Fruit fly (Drosophila melanogaster) whole organism, embryonic: ENCODE measurements around the gene Acf.
A peak's percentile ranks its signal among the peaks of the same experiment; 100 is the strongest.

Experiments
- BEAF-32 ChIP-seq: fragments of 200-800 bp; sonication (Bioruptor generic); optimal IDR thresholded peaks from 3 replicates; lab custom pipeline; 2017; ENCODE audit warnings: missing biosample characterization, missing genetic modification characterization, mild to moderate bottlenecking, moderate library complexity, missing genetic modification reagents
- CG10462 ChIP-seq: fragments of 200-800 bp; sonication (Bioruptor generic); optimal IDR thresholded peaks from 2 replicates; lab custom pipeline; 2016; ENCODE audit warnings: missing biosample characterization, missing genetic modification characterization
- CG11695 ChIP-seq: fragments of 200-800 bp; sonication (Bioruptor generic); IDR thresholded peaks from 3 replicates; pipeline ENCODE4 v1.3.6; 2022; ENCODE audit warnings: missing biosample characterization, missing genetic modification characterization
- CG13123 ChIP-seq: fragments of 200-800 bp; sonication (Bioruptor generic); optimal IDR thresholded peaks from 2 replicates; lab custom pipeline; 2016; ENCODE audit warnings: missing biosample characterization, missing genetic modification characterization
- CG13775 ChIP-seq: fragments of 200-800 bp; sonication (Bioruptor generic); optimal IDR thresholded peaks from 3 replicates; lab custom pipeline; 2017; ENCODE audit warnings: missing biosample characterization, mild to moderate bottlenecking, missing genetic modification characterization
- CG15269 ChIP-seq: fragments of 200-800 bp; sonication (Bioruptor generic); optimal IDR thresholded peaks from 2 replicates; lab custom pipeline; 2018; ENCODE audit warnings: missing biosample characterization, mild to moderate bottlenecking, missing genetic modification characterization, moderate library complexity
- CG16779 ChIP-seq: fragments of 200-800 bp; sonication (Bioruptor generic); IDR thresholded peaks from 2 replicates; pipeline ENCODE4 v1.3.6; 2022; ENCODE audit warnings: missing biosample characterization, missing genetic modification characterization
- CG17568 ChIP-seq: fragments of 200-800 bp; sonication (Bioruptor generic); optimal IDR thresholded peaks from 2 replicates; lab custom pipeline; 2018; ENCODE audit warnings: missing biosample characterization, mild to moderate bottlenecking, missing genetic modification characterization, moderate library complexity
- CG18262 ChIP-seq: fragments of 200-800 bp; optimal IDR thresholded peaks from 3 replicates; lab custom pipeline; 2019; ENCODE audit warnings: missing biosample characterization, mild to moderate bottlenecking, missing genetic modification characterization, moderate library complexity
- CG2116 ChIP-seq: fragments of 200-800 bp; sonication (Bioruptor generic); optimal IDR thresholded peaks from 3 replicates; lab custom pipeline; 2018; ENCODE audit warnings: missing biosample characterization, mild to moderate bottlenecking, missing genetic modification characterization
- CG30431 ChIP-seq: fragments of 200-800 bp; sonication (Bioruptor generic); optimal IDR thresholded peaks from 2 replicates; lab custom pipeline; 2017; ENCODE audit warnings: missing biosample characterization, missing genetic modification characterization
- CG3065 ChIP-seq: fragments of 200-800 bp; sonication (Bioruptor generic); optimal IDR thresholded peaks from 2 replicates; lab custom pipeline; 2016; ENCODE audit warnings: missing biosample characterization, missing genetic modification characterization
- CG31224 ChIP-seq: fragments of 200-800 bp; sonication (Bioruptor generic); IDR thresholded peaks from 2 replicates; pipeline ENCODE4 v1.3.6; 2022; ENCODE audit warnings: missing biosample characterization, missing genetic modification characterization
- CG3163 ChIP-seq: fragments of 200-800 bp; sonication (Bioruptor generic); optimal IDR thresholded peaks from 3 replicates; lab custom pipeline; 2016; ENCODE audit warnings: missing biosample characterization, missing genetic modification characterization
- CG4424 ChIP-seq: fragments of 200-800 bp; sonication (Bioruptor generic); optimal IDR thresholded peaks from 3 replicates; lab custom pipeline; 2016; ENCODE audit warnings: missing biosample characterization, missing genetic modification characterization
- CG4707 ChIP-seq: fragments of 200-800 bp; sonication (Bioruptor generic); optimal IDR thresholded peaks from 2 replicates; lab custom pipeline; 2018; ENCODE audit warnings: missing biosample characterization, mild to moderate bottlenecking, missing genetic modification characterization, moderate library complexity
- CG7271 ChIP-seq: fragments of 200-800 bp; sonication (Bioruptor generic); optimal IDR thresholded peaks from 2 replicates; lab custom pipeline; 2018; ENCODE audit warnings: missing biosample characterization, mild to moderate bottlenecking, missing genetic modification characterization, moderate library complexity
- CG8089 ChIP-seq: fragments of 200-800 bp; sonication (Bioruptor generic); optimal IDR thresholded peaks from 3 replicates; lab custom pipeline; 2016; ENCODE audit warnings: missing biosample characterization, missing genetic modification characterization
- CG9609 ChIP-seq: fragments of 200-800 bp; sonication (Bioruptor generic); optimal IDR thresholded peaks from 3 replicates; lab custom pipeline; 2016; ENCODE audit warnings: missing biosample characterization, missing genetic modification characterization
- CG9932 ChIP-seq: fragments of 200-800 bp; sonication (Bioruptor generic); IDR thresholded peaks from 2 replicates; pipeline ENCODE4 v1.3.6; 2022; ENCODE audit warnings: missing biosample characterization, missing genetic modification characterization
- CkIIα-i1 ChIP-seq: fragments of 200-800 bp; sonication (Bioruptor generic); IDR thresholded peaks from 2 replicates; pipeline ENCODE4 v1.3.6; 2022; ENCODE audit warnings: missing biosample characterization, missing genetic modification characterization
- Dip3 ChIP-seq: fragments of 200-800 bp; sonication (Bioruptor generic); optimal IDR thresholded peaks from 3 replicates; lab custom pipeline; 2016; ENCODE audit warnings: missing biosample characterization, missing genetic modification characterization
- Eip74EF ChIP-seq, 2 experiments: fragments of 200-800 bp in 1 of 2; fragments of >200 bp in 1 of 2; sonication (Bioruptor generic) in 1 of 2; optimal IDR thresholded peaks; 2 replicates each; lab custom pipeline; 2017 to 2019; ENCODE audit warnings: missing biosample characterization in 2 of 2, missing genetic modification characterization in 2 of 2, mild to moderate bottlenecking in 1 of 2, moderate library complexity in 1 of 2
- Ets97D ChIP-seq: fragments of 200-800 bp; sonication (Bioruptor generic); optimal IDR thresholded peaks from 3 replicates; lab custom pipeline; 2016; ENCODE audit warnings: missing biosample characterization, missing genetic modification characterization
- HLH54F ChIP-seq: fragments of 200-800 bp; sonication (Bioruptor generic); optimal IDR thresholded peaks from 3 replicates; lab custom pipeline; 2016; ENCODE audit warnings: missing biosample characterization, missing genetic modification characterization
- Hmx ChIP-seq: fragments of 200-800 bp; sonication (Bioruptor generic); optimal IDR thresholded peaks from 2 replicates; lab custom pipeline; 2016; ENCODE audit warnings: missing biosample characterization, missing genetic modification characterization
- Hr3 ChIP-seq: fragments of 200-800 bp; sonication (Bioruptor generic); optimal IDR thresholded peaks from 3 replicates; lab custom pipeline; 2016; ENCODE audit warnings: missing biosample characterization, missing genetic modification characterization
- Lhr ChIP-seq: fragments of 200-800 bp; sonication (Bioruptor generic); optimal IDR thresholded peaks from 3 replicates; lab custom pipeline; 2017; ENCODE audit warnings: mild to moderate bottlenecking, missing biosample characterization, missing genetic modification reagents, missing genetic modification characterization
- Nf-YB ChIP-seq: fragments of 200-800 bp; sonication (Bioruptor generic); optimal IDR thresholded peaks from 3 replicates; lab custom pipeline; 2019; ENCODE audit warnings: missing biosample characterization, mild to moderate bottlenecking, missing genetic modification characterization, moderate library complexity
- NfI ChIP-seq: fragments of 200-800 bp; sonication (Bioruptor generic); optimal IDR thresholded peaks from 3 replicates; lab custom pipeline; 2018; ENCODE audit warnings: missing biosample characterization, mild to moderate bottlenecking, missing genetic modification characterization, moderate library complexity
- Side ChIP-seq: fragments of 200-800 bp; sonication (Bioruptor generic); optimal IDR thresholded peaks from 2 replicates; lab custom pipeline; 2016; ENCODE audit warnings: missing biosample characterization, missing genetic modification characterization
- Sry-β ChIP-seq: fragments of 200-800 bp; sonication (Bioruptor generic); optimal IDR thresholded peaks from 2 replicates; lab custom pipeline; 2018; ENCODE audit warnings: missing biosample characterization, mild to moderate bottlenecking, missing genetic modification characterization, moderate library complexity
- Sry-δ ChIP-seq: fragments of 200-800 bp; sonication (Bioruptor generic); optimal IDR thresholded peaks from 2 replicates; lab custom pipeline; 2016; ENCODE audit warnings: missing biosample characterization, missing genetic modification characterization
- Taf1 ChIP-seq: fragments of 200-800 bp; sonication (Bioruptor generic); IDR thresholded peaks from 2 replicates; pipeline ENCODE4 v1.3.6; 2022; ENCODE audit warnings: missing biosample characterization, missing genetic modification characterization
- Xrp1 ChIP-seq: fragments of 200-800 bp; sonication (Bioruptor generic); IDR thresholded peaks from 2 replicates; pipeline ENCODE4 v1.3.6; 2022; ENCODE audit warnings: missing biosample characterization, missing genetic modification characterization
- ab ChIP-seq: fragments of 200-800 bp; sonication (Bioruptor generic); optimal IDR thresholded peaks from 2 replicates; lab custom pipeline; 2016; ENCODE audit warnings: missing biosample characterization, missing genetic modification characterization
- br ChIP-seq: fragments of >200 bp; optimal IDR thresholded peaks from 2 replicates; lab custom pipeline; 2017
- bsh ChIP-seq, 2 experiments: fragments of 200-800 bp; sonication (Bioruptor generic); optimal IDR thresholded peaks; 2 replicates each; lab custom pipeline; 2017 to 2018; ENCODE audit warnings: mild to moderate bottlenecking in 2 of 2, missing biosample characterization in 2 of 2, missing genetic modification characterization in 2 of 2, moderate library complexity in 1 of 2
- disco-r ChIP-seq: fragments of 200-800 bp; sonication (Bioruptor generic); optimal IDR thresholded peaks from 2 replicates; lab custom pipeline; 2016; ENCODE audit warnings: missing biosample characterization, missing genetic modification characterization
- h ChIP-seq: fragments of >200 bp; optimal IDR thresholded peaks from 2 replicates; lab custom pipeline; 2017
- her ChIP-seq: fragments of 200-800 bp; sonication (Bioruptor generic); optimal IDR thresholded peaks from 2 replicates; lab custom pipeline; 2016; ENCODE audit warnings: missing biosample characterization, missing genetic modification characterization
- lov ChIP-seq, 2 experiments: fragments of 200-800 bp in 1 of 2; fragments of >200 bp in 1 of 2; sonication (Bioruptor generic) in 1 of 2; IDR thresholded peaks in 1 of 2; optimal IDR thresholded peaks in 1 of 2; 2 replicates in 1 of 2; 3 replicates in 1 of 2; pipeline versions ENCODE4 v1.3.6 to Lab custom; 2017 to 2022; ENCODE audit warnings: missing biosample characterization in 1 of 2, missing genetic modification characterization in 1 of 2
- odd ChIP-seq: fragments of 200-800 bp; sonication (Bioruptor generic); optimal IDR thresholded peaks from 2 replicates; lab custom pipeline; 2017; ENCODE audit warnings: missing biosample characterization, mild to moderate bottlenecking, missing genetic modification characterization
- pho ChIP-seq: fragments of 200-800 bp; sonication (Bioruptor generic); optimal IDR thresholded peaks from 2 replicates; lab custom pipeline; 2016; ENCODE audit warnings: missing biosample characterization, missing genetic modification characterization
- phol ChIP-seq: fragments of 200-800 bp; sonication (Bioruptor generic); optimal IDR thresholded peaks from 3 replicates; lab custom pipeline; 2018; ENCODE audit warnings: missing biosample characterization, mild to moderate bottlenecking, missing genetic modification characterization, moderate library complexity
- pita ChIP-seq: fragments of 200-800 bp; sonication (Bioruptor generic); optimal IDR thresholded peaks from 2 replicates; lab custom pipeline; 2017; ENCODE audit warnings: missing biosample characterization, mild to moderate bottlenecking, missing genetic modification characterization
- run ChIP-seq: fragments of 200-800 bp; sonication (Bioruptor generic); optimal IDR thresholded peaks from 3 replicates; lab custom pipeline; 2018; ENCODE audit warnings: missing biosample characterization, mild to moderate bottlenecking, missing genetic modification characterization
- tin ChIP-seq: fragments of 200-800 bp; sonication (Bioruptor generic); optimal IDR thresholded peaks from 3 replicates; lab custom pipeline; 2016; ENCODE audit warnings: missing biosample characterization, missing genetic modification characterization
- tna ChIP-seq: fragments of 200-800 bp; sonication (Bioruptor generic); IDR thresholded peaks from 2 replicates; pipeline ENCODE4 v1.3.6; 2022; ENCODE audit warnings: missing biosample characterization, missing genetic modification characterization; ENCODE audit not compliant: partially characterized antibody
- toy ChIP-seq: fragments of 200-800 bp; sonication (Bioruptor generic); IDR thresholded peaks from 2 replicates; pipeline ENCODE4 v1.3.6; 2022; ENCODE audit warnings: missing biosample characterization, missing genetic modification characterization
- wek ChIP-seq: fragments of 200-800 bp; sonication (Bioruptor generic); optimal IDR thresholded peaks from 3 replicates; lab custom pipeline; 2018; ENCODE audit warnings: missing biosample characterization, mild to moderate bottlenecking, missing genetic modification characterization, moderate library complexity
- zf30C ChIP-seq: fragments of 200-800 bp; sonication (Bioruptor generic); optimal IDR thresholded peaks from 3 replicates; lab custom pipeline; 2018; ENCODE audit warnings: missing biosample characterization, mild to moderate bottlenecking, missing genetic modification characterization

Acf gene

DNA sequence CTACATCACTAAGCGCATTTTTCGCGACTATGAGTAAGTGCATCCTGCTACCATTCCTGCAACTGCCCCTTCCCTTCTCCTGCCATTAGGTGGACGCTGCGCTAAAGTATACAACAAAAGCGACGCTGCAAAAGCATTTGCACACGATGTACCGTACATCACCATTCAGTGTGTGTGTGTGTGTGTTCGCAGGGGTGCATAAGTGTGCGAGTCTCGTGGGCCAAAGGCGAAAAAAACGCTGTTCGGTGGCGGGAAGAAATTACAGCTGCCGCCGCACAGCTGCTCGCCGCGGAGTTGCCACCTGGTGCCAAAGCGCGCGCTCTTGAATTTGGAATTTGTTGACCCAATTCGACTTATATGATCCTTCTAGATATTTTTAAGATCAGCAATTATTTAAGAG lies 676 bp downstream of the Acf start (continued):
- TF ChIP-seq Side (GFP tag; lab: Kevin White, UChicago) (no peak), Lhr (GFP tag; lab: Kevin White, UChicago) (peak; percentile 14), CG31224 (GFP tag; lab: Robert Waterston, UW) (no peak), CG4424 (no peak), CG30431 (no peak), ab (no peak), tin (GFP tag; lab: Kevin White, UChicago) (no peak), Hmx (GFP tag; lab: Kevin White, UChicago) (no peak), CG17568 (GFP tag; lab: Kevin White, UChicago) (no peak), lov (optimal IDR thresholded peaks at IDR 0.05; lab: Kevin White, UChicago) (no peak), lov (GFP tag; IDR thresholded peaks at IDR 0.05; lab: Robert Waterston, UW) (0 out of 3 replicates have a peak, but pooled peaks have one; percentile 13), her (GFP tag; lab: Kevin White, UChicago) (peak; percentile 7), toy (GFP tag; lab: Robert Waterston, UW) (no peak), pho (GFP tag; lab: Kevin White, UChicago) (no peak), HLH54F (GFP tag; lab: Kevin White, UChicago) (no peak), Hr3 (GFP tag; lab: Kevin White, UChicago) (peak; percentile 77), Sry-β (GFP tag; lab: Kevin White, UChicago) (peak; percentile 72), bsh (GFP tag; optimal IDR thresholded peaks at IDR 0.05; lab: Kevin White, UChicago) (no peak), Eip74EF (GFP tag; optimal IDR thresholded peaks at IDR 0.05; lab: Kevin White, UChicago) (no peak), CG11695 (GFP tag; lab: Robert Waterston, UW) (no peak), CG13775 (GFP tag; lab: Kevin White, UChicago) (no peak), CG8089 (GFP tag; lab: Kevin White, UChicago) (no peak), disco-r (GFP tag; lab: Kevin White, UChicago) (no peak), h (lab: Kevin White, UChicago) (no peak), Dip3 (no peak), br (no peak), Taf1 (GFP tag; lab: Robert Waterston, UW) (no peak), CG4707 (no peak), run (tag; lab: Kevin White, UChicago) (no peak), CG3163 (GFP tag; lab: Kevin White, UChicago) (no peak), BEAF-32 (GFP tag; lab: Kevin White, UChicago) (no peak), CkIIα-i1 (GFP tag; lab: Robert Waterston, UW) (no peak), CG2116 (GFP tag; lab: Kevin White, UChicago) (peak; percentile 39), Ets97D (peak; percentile 59), CG18262 (tag; lab: Kevin White, UChicago) (no peak), phol (tag; lab: Kevin White, UChicago) (peak; percentile 9), tna (no peak), CG16779 (GFP tag; lab: Robert Waterston, UW) (no peak), zf30C (GFP tag; lab: Kevin White, UChicago) (no peak), CG3065 (GFP tag; lab: Kevin White, UChicago) (no peak), odd (GFP tag; lab: Kevin White, UChicago) (no peak), CG10462 (GFP tag; lab: Kevin White, UChicago) (no peak), pita (GFP tag; lab: Kevin White, UChicago) (no peak), Sry-δ (peak; percentile 16), Xrp1 (GFP tag; lab: Robert Waterston, UW) (no peak), CG15269 (no peak), CG13123 (GFP tag; lab: Kevin White, UChicago) (no peak), CG9932 (no peak), wek (GFP tag; lab: Kevin White, UChicago) (no peak), NfI (no peak), CG7271 (no peak), Nf-YB (GFP tag; lab: Kevin White, UChicago) (no peak), CG9609 (GFP tag; lab: Kevin White, UChicago) (no peak)
